Worm (Caenorhabditis elegans) whole organism, dauer: ENCODE measurements around the gene tag-209.

Source experiments
- unc-62 ChIP-seq: sonication (generic microtip); optimal IDR thresholded peaks from 2 replicates; lab custom pipeline; 2017; ENCODE audit warnings: missing biosample characterization, missing genetic modification reagents, missing genetic modification characterization

tag-209 gene

ce11 chrII:10793393-10793792 lies 6.3 kb downstream of the tag-209 start, which contains the start of gene vps-11:
Gene vps-11 (minus strand): TSS chrII:10793493.
- TF ChIP-seq unc-62, result no peak

- TF ChIP-seq unc-62, result no peak
Measured at ce11 chrII:10796194-10796593, 9.1 kb downstream of the tag-209 start, which contains the start of gene set-14. Gene set-14 (minus strand): TSS chrII:10796294.

ce11 chrII:10798429-10798893 lies 11.3 kb downstream of the tag-209 start, which contains the start of gene npp-19:
Gene npp-19 (minus strand): TSS chrII:10798479.
- TF ChIP-seq unc-62, result no peak

ce11 chrII:10800209-10800608 lies 13.1 kb downstream of the tag-209 start:
- TF ChIP-seq unc-62, result no peak

- no peak for TF ChIP-seq unc-62
Measured at ce11 chrII:10804442-10804841, 17.3 kb downstream of the tag-209 start.

ce11 chrII:10804907-10805306 lies 17.8 kb downstream of the tag-209 start:
- TF ChIP-seq unc-62, result no peak

ce11 chrII:10805437-10805836 lies 18.3 kb downstream of the tag-209 start, which contains the start of gene ceh-62:
Gene ceh-62 (plus strand): TSS chrII:10805737.
- no peak for TF ChIP-seq unc-62

- no peak for TF ChIP-seq unc-62
Measured at ce11 chrII:10808708-10809343, 21.7 kb downstream of the tag-209 start, which contains the start of gene R06F6.14. Gene R06F6.14 (plus strand): TSS chrII:10809293.

- TF ChIP-seq unc-62, result no peak
Measured at ce11 chrII:10810690-10811089, 23.6 kb downstream of the tag-209 start, which contains the start of gene msrp-7. Gene msrp-7 (plus strand): TSS chrII:10810990.

ce11 chrII:10819928-10820423 lies 32.9 kb downstream of the tag-209 start, which contains the start of gene R06F6.8:
Gene R06F6.8 (minus strand): TSS chrII:10819978.
- no peak for TF ChIP-seq unc-62

ce11 chrII:10820679-10821078 lies 33.6 kb downstream of the tag-209 start, which contains the start of gene ech-4:
Gene ech-4 (plus strand): TSS chrII:10821031.
- no peak for TF ChIP-seq unc-62

- TF ChIP-seq unc-62, result no peak
Measured at ce11 chrII:10824046-10824445, 36.9 kb downstream of the tag-209 start, which contains the start of the genes R06F6.12 and mix-1. Gene R06F6.12 (minus strand): TSS chrII:10824081. Gene mix-1 (plus strand): TSS chrII:10824246.

- TF ChIP-seq unc-62, result no peak
Measured at ce11 chrII:10829081-10829480, 42.0 kb downstream of the tag-209 start, which contains the start of gene VM106R.1. Gene VM106R.1 (minus strand): TSS chrII:10829181.

ce11 chrII:10829572-10829971 lies 42.5 kb downstream of the tag-209 start:
- no peak for TF ChIP-seq unc-62

- TF ChIP-seq unc-62, result no peak
Measured at ce11 chrII:10834717-10835116, 47.6 kb downstream of the tag-209 start.
